Worm (Caenorhabditis elegans) whole organism, late embryonic: Measurements from ENCODE around the gene faxc-1.

Source experiments
- C08G9.2 ChIP-seq: sonication (generic microtip); optimal IDR thresholded peaks from 2 replicates; lab custom pipeline; 2016; ENCODE audit warnings: mild to moderate bottlenecking, missing genetic modification characterization, moderate library complexity, missing compliant biosample characterization
- K02D7.2 ChIP-seq: sonication (generic microtip); optimal IDR thresholded peaks from 2 replicates; lab custom pipeline; 2017; ENCODE audit warnings: mild to moderate bottlenecking, missing genetic modification characterization, missing compliant biosample characterization
- K09A11.1 ChIP-seq: sonication (generic microtip); optimal IDR thresholded peaks from 2 replicates; lab custom pipeline; 2017; ENCODE audit warnings: antibody characterized with exemption, mild to moderate bottlenecking, missing genetic modification characterization, missing compliant biosample characterization; ENCODE audit not compliant: insufficient read depth
- ama-1 ChIP-seq: fragments of 150-350 bp; optimal IDR thresholded peaks from 2 replicates; lab custom pipeline; 2014
- ceh-24 ChIP-seq: sonication (generic microtip); optimal IDR thresholded peaks from 2 replicates; lab custom pipeline; 2016; ENCODE audit warnings: mild to moderate bottlenecking, missing genetic modification characterization, missing compliant biosample characterization
- elt-2 ChIP-seq: sonication (generic microtip); optimal IDR thresholded peaks from 2 replicates; lab custom pipeline; 2016; ENCODE audit warnings: missing genetic modification reagents, missing genetic modification characterization, missing compliant biosample characterization
- ets-4 ChIP-seq: sonication (generic microtip); optimal IDR thresholded peaks from 2 replicates; lab custom pipeline; 2016; ENCODE audit warnings: missing genetic modification characterization, missing compliant biosample characterization
- nhr-11 ChIP-seq: fragments of 150-350 bp; optimal IDR thresholded peaks from 2 replicates; lab custom pipeline; 2014; ENCODE audit warnings: missing biosample characterization, missing genetic modification characterization
- nhr-232 ChIP-seq: sonication (generic microtip); optimal IDR thresholded peaks from 2 replicates; lab custom pipeline; 2016; ENCODE audit warnings: missing genetic modification characterization, missing compliant biosample characterization
- npax-4 ChIP-seq: sonication (generic microtip); optimal IDR thresholded peaks from 2 replicates; lab custom pipeline; 2016; ENCODE audit warnings: missing genetic modification characterization, missing compliant biosample characterization
- ref-2 ChIP-seq: sonication (generic microtip); optimal IDR thresholded peaks from 2 replicates; lab custom pipeline; 2016; ENCODE audit warnings: missing genetic modification characterization, missing compliant biosample characterization
- sdc-2 ChIP-seq: sonication (generic microtip); optimal IDR thresholded peaks from 2 replicates; lab custom pipeline; 2016; ENCODE audit warnings: missing genotype, missing genetic modification characterization, missing compliant biosample characterization
- unc-3 ChIP-seq, 2 experiments: fragments of 200-800 bp in 1 of 2; sonication (Bioruptor generic) in 1 of 2; sonication (generic microtip) in 1 of 2; conservative IDR thresholded peaks in 1 of 2; optimal IDR thresholded peaks in 1 of 2; 2 replicates each; pipeline versions ENCODE4 v1.3.6 to Lab custom; 2016 to 2022; ENCODE audit warnings: missing compliant biosample characterization in 2 of 2, missing genetic modification characterization in 2 of 2, missing genetic modification reagents in 1 of 2

DNA sequence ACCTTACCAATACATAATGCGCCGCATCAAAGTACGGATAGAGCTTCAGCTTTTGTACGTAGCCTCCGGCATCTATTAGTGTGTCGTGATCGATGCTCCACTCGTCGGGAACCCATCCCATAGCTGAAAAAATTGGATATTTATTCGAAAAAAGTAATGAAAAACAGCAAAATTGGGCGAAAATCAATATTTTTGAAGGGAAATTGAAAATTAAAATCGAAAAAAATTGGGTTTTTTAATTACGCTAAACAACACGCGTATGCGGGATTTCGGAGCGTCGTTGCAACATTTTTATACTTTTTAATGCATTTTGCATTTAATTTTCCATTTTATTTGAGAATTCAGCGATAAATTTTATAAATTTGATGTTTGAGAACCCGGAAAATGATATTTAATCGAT lies 15.3 kb downstream of the faxc-1 start, which contains the start of the genes tric-1B.2 and Y57A10A.29:
- TF ChIP-seq unc-3 (GFP tag; conservative IDR thresholded peaks at IDR 0.05; lab: Robert Waterston, UW) (no peak), unc-3 (tag; optimal IDR thresholded peaks at IDR 0.05; lab: Kevin White, UChicago) (no peak), K09A11.1 (tag; lab: Kevin White, UChicago) (no peak), elt-2 (tag; lab: Kevin White, UChicago) (no peak), nhr-232 (tag; lab: Kevin White, UChicago) (no peak), nhr-11 (tag; lab: Kevin White, UChicago) (no peak), ceh-24 (no peak), sdc-2 (no peak), ref-2 (no peak), C08G9.2 (tag; lab: Kevin White, UChicago) (no peak), npax-4 (tag; lab: Kevin White, UChicago) (no peak), ets-4 (tag; lab: Kevin White, UChicago) (no peak), ama-1 (lab: Kevin White, UChicago) (no peak), K02D7.2 (tag; lab: Kevin White, UChicago) (no peak)
